Fruit fly (Drosophila melanogaster) whole organism, embryonic: Measurements from ENCODE around the gene CG43915.

Source experiments
- B-H1 ChIP-seq: fragments of 200-800 bp; sonication (Bioruptor generic); IDR thresholded peaks from 3 replicates; pipeline ENCODE4 v1.3.6; 2022; ENCODE audit warnings: missing biosample characterization, missing genetic modification characterization
- Bdp1 ChIP-seq: fragments of 200-800 bp; sonication (Bioruptor generic); optimal IDR thresholded peaks from 3 replicates; lab custom pipeline; 2016; ENCODE audit warnings: missing biosample characterization, missing genetic modification characterization
- CG10274 ChIP-seq: fragments of 200-800 bp; sonication (Bioruptor generic); optimal IDR thresholded peaks from 3 replicates; lab custom pipeline; 2017; ENCODE audit warnings: missing biosample characterization, mild to moderate bottlenecking, missing genetic modification characterization
- CG10979 ChIP-seq: fragments of 200-800 bp; sonication (Bioruptor generic); optimal IDR thresholded peaks from 2 replicates; lab custom pipeline; 2018; ENCODE audit warnings: missing biosample characterization, mild to moderate bottlenecking, missing genetic modification characterization, moderate library complexity
- CG13123 ChIP-seq: fragments of 200-800 bp; sonication (Bioruptor generic); optimal IDR thresholded peaks from 2 replicates; lab custom pipeline; 2016; ENCODE audit warnings: missing biosample characterization, missing genetic modification characterization
- CG16779 ChIP-seq: fragments of 200-800 bp; sonication (Bioruptor generic); IDR thresholded peaks from 2 replicates; pipeline ENCODE4 v1.3.6; 2022; ENCODE audit warnings: missing biosample characterization, missing genetic modification characterization
- CG16813 ChIP-seq: fragments of 200-800 bp; sonication (Bioruptor generic); IDR thresholded peaks from 3 replicates; pipeline ENCODE4 v1.3.6; 2022; ENCODE audit warnings: missing biosample characterization, missing genetic modification characterization; ENCODE audit not compliant: partially characterized antibody
- CG18619 ChIP-seq: fragments of 200-800 bp; sonication (Bioruptor generic); optimal IDR thresholded peaks from 3 replicates; lab custom pipeline; 2017; ENCODE audit warnings: missing biosample characterization, mild to moderate bottlenecking, missing genetic modification characterization
- CG18764 ChIP-seq: fragments of 200-800 bp; sonication (Bioruptor generic); optimal IDR thresholded peaks from 3 replicates; lab custom pipeline; 2016; ENCODE audit warnings: missing biosample characterization, missing genetic modification characterization
- CG2129 ChIP-seq: fragments of 200-800 bp; sonication (Bioruptor generic); IDR thresholded peaks from 2 replicates; pipeline ENCODE4 v1.3.6; 2022; ENCODE audit warnings: missing biosample characterization, missing genetic modification characterization; ENCODE audit not compliant: partially characterized antibody
- CG31388 ChIP-seq: fragments of 200-800 bp; sonication (Bioruptor generic); optimal IDR thresholded peaks from 2 replicates; lab custom pipeline; 2016; ENCODE audit warnings: missing biosample characterization, missing genetic modification characterization
- CG32767 ChIP-seq: fragments of 200-800 bp; sonication (Bioruptor generic); IDR thresholded peaks from 2 replicates; pipeline ENCODE4 v1.3.6; 2022; ENCODE audit warnings: missing biosample characterization, missing genetic modification characterization
- CG3281 ChIP-seq: fragments of 200-800 bp; sonication (Bioruptor generic); optimal IDR thresholded peaks from 3 replicates; lab custom pipeline; 2017; ENCODE audit warnings: missing biosample characterization, mild to moderate bottlenecking, missing genetic modification characterization
- CG34376 ChIP-seq: fragments of 200-800 bp; sonication (Bioruptor generic); optimal IDR thresholded peaks from 2 replicates; lab custom pipeline; 2018; ENCODE audit warnings: missing biosample characterization, mild to moderate bottlenecking, missing genetic modification characterization
- CG3838 ChIP-seq: fragments of 200-800 bp; sonication (Bioruptor generic); optimal IDR thresholded peaks from 3 replicates; lab custom pipeline; 2016; ENCODE audit warnings: missing biosample characterization, missing genetic modification characterization
- CG7357 ChIP-seq: fragments of 200-800 bp; sonication (Bioruptor generic); IDR thresholded peaks from 3 replicates; pipeline ENCODE4 v1.3.6; 2022; ENCODE audit warnings: missing biosample characterization, missing genetic modification characterization
- CG7556 ChIP-seq: fragments of 200-800 bp; sonication (Bioruptor generic); optimal IDR thresholded peaks from 2 replicates; lab custom pipeline; 2017; ENCODE audit warnings: missing biosample characterization, mild to moderate bottlenecking, missing genetic modification characterization
- CG8388 ChIP-seq: fragments of 200-800 bp; sonication (Bioruptor generic); optimal IDR thresholded peaks from 2 replicates; lab custom pipeline; 2019; ENCODE audit warnings: missing biosample characterization, mild to moderate bottlenecking, missing genetic modification characterization, moderate library complexity
- CG8765 ChIP-seq: fragments of 200-800 bp; sonication (Bioruptor generic); IDR thresholded peaks from 2 replicates; pipeline ENCODE4 v1.3.6; 2022; ENCODE audit warnings: missing biosample characterization, missing genetic modification characterization
- Dip2 ChIP-seq: fragments of 200-800 bp; sonication (Bioruptor generic); IDR thresholded peaks from 2 replicates; pipeline ENCODE4 v1.3.6; 2022; ENCODE audit warnings: missing biosample characterization, missing genetic modification characterization
- Dp ChIP-seq: fragments of 200-800 bp; sonication (Bioruptor generic); optimal IDR thresholded peaks from 2 replicates; lab custom pipeline; 2018; ENCODE audit warnings: missing biosample characterization, mild to moderate bottlenecking, missing genetic modification characterization, moderate library complexity
- Drgx ChIP-seq: fragments of 200-800 bp; sonication (Bioruptor generic); IDR thresholded peaks from 2 replicates; pipeline ENCODE4 v1.3.6; 2022; ENCODE audit warnings: missing biosample characterization, missing genetic modification characterization
- Fer3 ChIP-seq: fragments of 200-800 bp; sonication (Bioruptor generic); optimal IDR thresholded peaks from 2 replicates; lab custom pipeline; 2018; ENCODE audit warnings: missing biosample characterization, mild to moderate bottlenecking, missing genetic modification characterization, moderate library complexity
- HLH3B ChIP-seq: fragments of 200-800 bp; sonication (Bioruptor generic); IDR thresholded peaks from 2 replicates; pipeline ENCODE4 v1.3.6; 2022; ENCODE audit warnings: missing biosample characterization, missing genetic modification characterization
- Hmx ChIP-seq: fragments of 200-800 bp; sonication (Bioruptor generic); optimal IDR thresholded peaks from 2 replicates; lab custom pipeline; 2016; ENCODE audit warnings: missing biosample characterization, missing genetic modification characterization
- Hr78 ChIP-seq, 2 experiments: fragments of 200-800 bp in 1 of 2; fragments of >200 bp in 1 of 2; sonication (Bioruptor generic) in 1 of 2; optimal IDR thresholded peaks; 2 replicates each; lab custom pipeline; 2017 to 2019; ENCODE audit warnings: missing biosample characterization in 2 of 2, missing genetic modification characterization in 2 of 2, mild to moderate bottlenecking in 1 of 2, moderate library complexity in 1 of 2
- Mad ChIP-seq: fragments of 200-800 bp; sonication (Bioruptor generic); optimal IDR thresholded peaks from 2 replicates; lab custom pipeline; 2016; ENCODE audit warnings: missing biosample characterization, missing genetic modification characterization
- Sry-δ ChIP-seq: fragments of 200-800 bp; sonication (Bioruptor generic); optimal IDR thresholded peaks from 2 replicates; lab custom pipeline; 2016; ENCODE audit warnings: missing biosample characterization, missing genetic modification characterization
- bab2 ChIP-seq: fragments of 200-800 bp; sonication (Bioruptor generic); optimal IDR thresholded peaks from 2 replicates; lab custom pipeline; 2016; ENCODE audit warnings: missing biosample characterization, missing genetic modification characterization
- bcd ChIP-seq: fragments of 200-800 bp; sonication (Bioruptor generic); optimal IDR thresholded peaks from 2 replicates; lab custom pipeline; 2017; ENCODE audit warnings: missing biosample characterization, mild to moderate bottlenecking, missing genetic modification characterization
- cg ChIP-seq: fragments of 200-800 bp; sonication (Bioruptor generic); optimal IDR thresholded peaks from 3 replicates; lab custom pipeline; 2019; ENCODE audit warnings: missing biosample characterization, mild to moderate bottlenecking, missing genetic modification characterization, moderate library complexity
- dati ChIP-seq: fragments of 200-800 bp; sonication (Bioruptor generic); IDR thresholded peaks from 2 replicates; pipeline ENCODE4 v1.3.6; 2022; ENCODE audit warnings: missing biosample characterization, missing genetic modification characterization
- ewg ChIP-seq: fragments of 200-800 bp; sonication (Bioruptor generic); optimal IDR thresholded peaks from 3 replicates; lab custom pipeline; 2017; ENCODE audit warnings: mild to moderate bottlenecking, missing biosample characterization, missing genetic modification reagents, missing genetic modification characterization
- exex ChIP-seq: fragments of 200-800 bp; sonication (Bioruptor generic); optimal IDR thresholded peaks from 4 replicates; lab custom pipeline; 2018; ENCODE audit warnings: missing biosample characterization, mild to moderate bottlenecking, missing genetic modification characterization, moderate library complexity
- fd96Cb ChIP-seq: fragments of 200-800 bp; sonication (Bioruptor generic); optimal IDR thresholded peaks from 2 replicates; lab custom pipeline; 2018; ENCODE audit warnings: missing biosample characterization, mild to moderate bottlenecking, missing genetic modification characterization, moderate library complexity
- gt ChIP-seq: fragments of 200-800 bp; sonication (Bioruptor generic); IDR thresholded peaks from 2 replicates; pipeline ENCODE4 v1.3.6; 2022; ENCODE audit warnings: missing biosample characterization, missing genetic modification characterization
- ind ChIP-seq: fragments of 200-800 bp; sonication (Bioruptor generic); optimal IDR thresholded peaks from 3 replicates; lab custom pipeline; 2016; ENCODE audit warnings: missing biosample characterization, missing genetic modification characterization
- lola ChIP-seq, 3 experiments: fragments of >200 bp in 2 of 3; fragments of 200-800 bp in 1 of 3; sonication (Bioruptor generic) in 1 of 3; optimal IDR thresholded peaks; 2 replicates each; lab custom pipeline; 2017 to 2019; ENCODE audit warnings: missing biosample characterization in 3 of 3, missing genetic modification characterization in 3 of 3, mild to moderate bottlenecking in 1 of 3, moderate library complexity in 1 of 3
- mirr ChIP-seq: fragments of 200-800 bp; sonication (Bioruptor generic); optimal IDR thresholded peaks from 3 replicates; lab custom pipeline; 2018; ENCODE audit warnings: missing biosample characterization, mild to moderate bottlenecking, missing genetic modification characterization
- oc ChIP-seq: fragments of 200-800 bp; sonication (Bioruptor generic); optimal IDR thresholded peaks from 2 replicates; lab custom pipeline; 2018; ENCODE audit warnings: missing biosample characterization, mild to moderate bottlenecking, missing genetic modification characterization, moderate library complexity
- onecut ChIP-seq: fragments of 200-800 bp; sonication (Bioruptor generic); IDR thresholded peaks from 2 replicates; pipeline ENCODE4 v1.3.6; 2022; ENCODE audit warnings: missing biosample characterization, missing genetic modification characterization
- psq ChIP-seq: fragments of 200-800 bp; sonication (Bioruptor generic); optimal IDR thresholded peaks from 2 replicates; lab custom pipeline; 2017; ENCODE audit warnings: missing biosample characterization, missing genetic modification characterization
- pum ChIP-seq: fragments of 200-800 bp; sonication (Bioruptor generic); optimal IDR thresholded peaks from 2 replicates; lab custom pipeline; 2016; ENCODE audit warnings: missing biosample characterization, missing genetic modification characterization
- sens ChIP-seq: fragments of 200-800 bp; sonication (Bioruptor generic); peaks from one replicate; lab custom pipeline; 2016; ENCODE audit warnings: missing biosample characterization, missing genetic modification characterization
- slbo ChIP-seq: fragments of 200-800 bp; sonication (Bioruptor generic); IDR thresholded peaks from 2 replicates; pipeline ENCODE4 v1.3.6; 2022; ENCODE audit warnings: missing biosample characterization, missing genetic modification characterization
- sqz ChIP-seq: fragments of 200-800 bp; sonication (Bioruptor generic); optimal IDR thresholded peaks from 3 replicates; lab custom pipeline; 2018; ENCODE audit warnings: missing biosample characterization, mild to moderate bottlenecking, missing genetic modification characterization
- tin ChIP-seq: fragments of 200-800 bp; sonication (Bioruptor generic); optimal IDR thresholded peaks from 3 replicates; lab custom pipeline; 2016; ENCODE audit warnings: missing biosample characterization, missing genetic modification characterization
- toy ChIP-seq: fragments of 200-800 bp; sonication (Bioruptor generic); IDR thresholded peaks from 2 replicates; pipeline ENCODE4 v1.3.6; 2022; ENCODE audit warnings: missing biosample characterization, missing genetic modification characterization
- ttk ChIP-seq: fragments of 200-800 bp; sonication (Bioruptor generic); IDR thresholded peaks from 2 replicates; pipeline ENCODE4 v2.1.2; 2022; ENCODE audit warnings: missing biosample characterization, missing genetic modification characterization
- twi ChIP-seq: fragments of 200-800 bp; optimal IDR thresholded peaks from 2 replicates; lab custom pipeline; 2019; ENCODE audit warnings: missing biosample characterization, mild to moderate bottlenecking, missing genetic modification characterization, moderate library complexity
- wdn ChIP-seq: fragments of 200-800 bp; sonication (Bioruptor generic); IDR thresholded peaks from 2 replicates; pipeline ENCODE4 v1.3.6; 2022; ENCODE audit warnings: missing biosample characterization, missing genetic modification characterization
- zfh2 ChIP-seq: fragments of 200-800 bp; sonication (Bioruptor generic); optimal IDR thresholded peaks from 2 replicates; lab custom pipeline; 2016; ENCODE audit warnings: missing biosample characterization, missing genetic modification characterization

CG43915 gene

DNA sequence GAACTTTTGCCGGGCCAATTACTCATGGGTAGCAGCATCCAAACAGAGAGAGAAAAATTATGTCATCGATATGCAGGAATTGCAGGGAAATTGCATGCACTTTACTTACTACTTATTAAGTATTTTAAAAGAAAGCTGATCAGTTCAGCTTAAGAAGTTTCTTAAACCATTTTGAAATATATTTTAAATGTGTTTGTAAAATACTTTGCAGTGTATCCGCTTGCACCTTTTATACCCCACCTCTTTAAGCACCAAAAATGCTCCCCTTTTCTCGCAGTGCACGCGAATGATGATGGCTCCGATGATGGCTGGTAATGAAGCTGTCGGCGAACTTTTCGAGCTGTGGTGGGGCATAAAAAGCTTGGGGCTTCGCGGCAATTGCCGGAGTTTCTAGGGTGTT lies 20.2 kb upstream of the CG43915 start, which contains the start of gene CG14984 (continued):
- TF ChIP-seq oc (tag; lab: Kevin White, UChicago) (no peak), Mad (GFP tag; lab: Kevin White, UChicago) (no peak), lola (GFP tag; optimal IDR thresholded peaks at IDR 0.05; lab: Kevin White, UChicago) (no peak), Hr78 (GFP tag; optimal IDR thresholded peaks at IDR 0.05; lab: Kevin White, UChicago) (no peak), CG16813 (GFP tag; lab: Robert Waterston, UW) (no peak), CG7556 (peak; percentile 35), exex (tag; lab: Kevin White, UChicago) (no peak), bcd (peak; percentile 62), onecut (GFP tag; lab: Robert Waterston, UW) (no peak), CG32767 (no peak), CG3281 (GFP tag; lab: Kevin White, UChicago) (peak; percentile 78), CG31388 (GFP tag; lab: Kevin White, UChicago) (peak; percentile 4), slbo (GFP tag; lab: Robert Waterston, UW) (peak; percentile 77), toy (GFP tag; lab: Robert Waterston, UW) (0 out of 2 replicates have a peak, but pooled peaks have one; percentile 55), cg (GFP tag; lab: Kevin White, UChicago) (no peak), CG18619 (no peak), mirr (GFP tag; lab: Kevin White, UChicago) (no peak), twi (tag; lab: Kevin White, UChicago) (no peak), gt (GFP tag; lab: Robert Waterston, UW) (no peak), bab2 (GFP tag; lab: Kevin White, UChicago) (peak; percentile 7), Sry-δ (GFP tag; lab: Kevin White, UChicago) (peak; percentile 18), ind (GFP tag; lab: Kevin White, UChicago) (peak; percentile 60), CG2129 (GFP tag; lab: Robert Waterston, UW) (no peak), Drgx (GFP tag; lab: Robert Waterston, UW) (peak; percentile 72), CG10979 (tag; lab: Kevin White, UChicago) (no peak), sens (no peak), tin (GFP tag; lab: Kevin White, UChicago) (peak; percentile 33), pum (GFP tag; lab: Kevin White, UChicago) (no peak), CG7357 (GFP tag; lab: Robert Waterston, UW) (no peak), Bdp1 (no peak), CG34376 (GFP tag; lab: Kevin White, UChicago) (peak; percentile 5), B-H1 (GFP tag; lab: Robert Waterston, UW) (peak; percentile 27; the same call in 1 of the 3 replicates), Fer3 (tag; lab: Kevin White, UChicago) (peak; percentile 63), CG3838 (GFP tag; lab: Kevin White, UChicago) (no peak), CG8765 (0 out of 2 replicates have a peak, but pooled peaks have one; percentile 16), HLH3B (no peak), sqz (GFP tag; lab: Kevin White, UChicago) (no peak), dati (GFP tag; lab: Robert Waterston, UW) (no peak), fd96Cb (tag; lab: Kevin White, UChicago) (peak; percentile 16), zfh2 (GFP tag; lab: Kevin White, UChicago) (peak; percentile 54), ewg (no peak), wdn (peak; percentile 56; the same call in 1 of the 2 replicates), Hmx (no peak), CG13123 (GFP tag; lab: Kevin White, UChicago) (no peak), CG10274 (GFP tag; lab: Kevin White, UChicago) (peak; percentile 27), psq (GFP tag; lab: Kevin White, UChicago) (no peak), CG18764 (GFP tag; lab: Kevin White, UChicago) (peak; percentile 14), CG16779 (GFP tag; lab: Robert Waterston, UW) (no peak), CG8388 (GFP tag; lab: Kevin White, UChicago) (no peak), ttk (no peak), Dp (GFP tag; lab: Kevin White, UChicago) (no peak), Dip2 (GFP tag; lab: Robert Waterston, UW) (no peak)
